Fruit fly (Drosophila melanogaster): Measurements from ENCODE around the gene ImpL2.

- TF ChIP-seq CG8478 (optimal IDR thresholded peaks at IDR 0.05) (no peak), CTCF (optimal IDR thresholded peaks at IDR 0.05) (no peak)
Observed at dm6 chr3L:4229365-4229967, 6.5 kb downstream of the ImpL2 start.
